Fruit fly (Drosophila melanogaster) whole organism, embryonic: ENCODE measurements around the gene pygo.

Experiments used
- Atf-2 ChIP-seq: fragments of 200-800 bp; sonication (Bioruptor generic); optimal IDR thresholded peaks from 2 replicates; lab custom pipeline; 2016; ENCODE audit warnings: missing biosample characterization, missing genetic modification characterization
- Bteb2 ChIP-seq: fragments of 200-800 bp; sonication (Bioruptor generic); optimal IDR thresholded peaks from 2 replicates; lab custom pipeline; 2016; ENCODE audit warnings: missing biosample characterization, missing genetic modification characterization
- CG11504 ChIP-seq: fragments of 200-800 bp; sonication (Bioruptor generic); optimal IDR thresholded peaks from 3 replicates; lab custom pipeline; 2019; ENCODE audit warnings: missing biosample characterization, mild to moderate bottlenecking, missing genetic modification characterization, moderate library complexity
- CG12071 ChIP-seq: fragments of 200-800 bp; sonication (Bioruptor generic); optimal IDR thresholded peaks from 3 replicates; lab custom pipeline; 2018; ENCODE audit warnings: missing biosample characterization, mild to moderate bottlenecking, missing genetic modification characterization
- CG12659 ChIP-seq: fragments of 200-800 bp; sonication (Bioruptor generic); optimal IDR thresholded peaks from 3 replicates; lab custom pipeline; 2017; ENCODE audit warnings: mild to moderate bottlenecking, missing biosample characterization, missing genetic modification reagents, missing genetic modification characterization
- CG12744 ChIP-seq: fragments of 200-800 bp; sonication (Bioruptor generic); optimal IDR thresholded peaks from 2 replicates; lab custom pipeline; 2016; ENCODE audit warnings: missing biosample characterization, missing genetic modification characterization
- CG13424 ChIP-seq: fragments of 200-800 bp; sonication (Bioruptor generic); optimal IDR thresholded peaks from 2 replicates; lab custom pipeline; 2019; ENCODE audit warnings: missing biosample characterization, mild to moderate bottlenecking, missing genetic modification characterization, moderate library complexity
- CG15479 ChIP-seq: fragments of 200-800 bp; sonication (Bioruptor generic); optimal IDR thresholded peaks from 3 replicates; lab custom pipeline; 2019; ENCODE audit warnings: missing biosample characterization, mild to moderate bottlenecking, missing genetic modification characterization, moderate library complexity
- CG15696 ChIP-seq: fragments of 200-800 bp; sonication (Bioruptor generic); optimal IDR thresholded peaks from 2 replicates; lab custom pipeline; 2019; ENCODE audit warnings: missing biosample characterization, mild to moderate bottlenecking, missing genetic modification characterization, moderate library complexity
- CG17186 ChIP-seq: fragments of 200-800 bp; sonication (Bioruptor generic); optimal IDR thresholded peaks from 3 replicates; lab custom pipeline; 2017; ENCODE audit warnings: missing biosample characterization, missing genetic modification reagents, missing genetic modification characterization
- CG18011 ChIP-seq: fragments of 200-800 bp; sonication (Bioruptor generic); optimal IDR thresholded peaks from 2 replicates; lab custom pipeline; 2017; ENCODE audit warnings: missing biosample characterization, missing genetic modification characterization, mild to moderate bottlenecking, moderate library complexity, missing genotype
- CG2116 ChIP-seq: fragments of 200-800 bp; sonication (Bioruptor generic); optimal IDR thresholded peaks from 3 replicates; lab custom pipeline; 2018; ENCODE audit warnings: missing biosample characterization, mild to moderate bottlenecking, missing genetic modification characterization
- CG4328 ChIP-seq: fragments of 200-800 bp; sonication (Bioruptor generic); optimal IDR thresholded peaks from 3 replicates; lab custom pipeline; 2017; ENCODE audit warnings: missing biosample characterization, missing genetic modification reagents, missing genetic modification characterization
- CG6765 ChIP-seq: fragments of 200-800 bp; sonication (Bioruptor generic); optimal IDR thresholded peaks from 3 replicates; lab custom pipeline; 2017; ENCODE audit warnings: missing biosample characterization, mild to moderate bottlenecking, missing genetic modification characterization
- CG6813 ChIP-seq: fragments of 200-800 bp; sonication (Bioruptor generic); optimal IDR thresholded peaks from 2 replicates; lab custom pipeline; 2017; ENCODE audit warnings: missing biosample characterization, missing genetic modification characterization, mild to moderate bottlenecking, moderate library complexity, missing genetic modification reagents
- CG9727 ChIP-seq: fragments of 200-800 bp; sonication (Bioruptor generic); optimal IDR thresholded peaks from 3 replicates; lab custom pipeline; 2017; ENCODE audit warnings: missing biosample characterization, mild to moderate bottlenecking, missing genetic modification characterization
- Camta ChIP-seq: fragments of 200-800 bp; sonication (Bioruptor generic); optimal IDR thresholded peaks from 2 replicates; lab custom pipeline; 2016; ENCODE audit warnings: missing biosample characterization, missing genetic modification characterization
- CrebB ChIP-seq: fragments of 200-800 bp; sonication (Bioruptor generic); optimal IDR thresholded peaks from 3 replicates; lab custom pipeline; 2018; ENCODE audit warnings: missing biosample characterization, mild to moderate bottlenecking, missing genetic modification characterization
- Dp ChIP-seq: fragments of 200-800 bp; sonication (Bioruptor generic); optimal IDR thresholded peaks from 2 replicates; lab custom pipeline; 2018; ENCODE audit warnings: missing biosample characterization, mild to moderate bottlenecking, missing genetic modification characterization, moderate library complexity
- Fer1 ChIP-seq: fragments of 200-800 bp; sonication (Bioruptor generic); optimal IDR thresholded peaks from 2 replicates; lab custom pipeline; 2017; ENCODE audit warnings: missing biosample characterization, mild to moderate bottlenecking, missing genetic modification characterization
- Fer3 ChIP-seq: fragments of 200-800 bp; sonication (Bioruptor generic); optimal IDR thresholded peaks from 2 replicates; lab custom pipeline; 2018; ENCODE audit warnings: missing biosample characterization, mild to moderate bottlenecking, missing genetic modification characterization, moderate library complexity
- Gsc ChIP-seq: fragments of 200-800 bp; sonication (Bioruptor generic); IDR thresholded peaks from 2 replicates; pipeline ENCODE4 v1.3.6; 2022; ENCODE audit warnings: missing biosample characterization, missing genetic modification characterization
- Hand ChIP-seq: fragments of 200-800 bp; sonication (Bioruptor generic); optimal IDR thresholded peaks from 2 replicates; lab custom pipeline; 2017; ENCODE audit warnings: mild to moderate bottlenecking, missing biosample characterization, missing genetic modification reagents, missing genetic modification characterization
- HmgZ ChIP-seq: fragments of 200-800 bp; sonication (Bioruptor generic); optimal IDR thresholded peaks from 2 replicates; lab custom pipeline; 2018; ENCODE audit warnings: missing biosample characterization, mild to moderate bottlenecking, missing genetic modification characterization
- Mad ChIP-seq: fragments of 200-800 bp; sonication (Bioruptor generic); optimal IDR thresholded peaks from 2 replicates; lab custom pipeline; 2016; ENCODE audit warnings: missing biosample characterization, missing genetic modification characterization
- Med ChIP-seq: fragments of 200-800 bp; sonication (Bioruptor generic); peaks from one replicate; lab custom pipeline; 2016; ENCODE audit warnings: missing biosample characterization, missing genetic modification characterization, mild to moderate bottlenecking, inconsistent platforms, moderate library complexity
- PHDP ChIP-seq: fragments of 200-800 bp; sonication (Bioruptor generic); optimal IDR thresholded peaks from 3 replicates; lab custom pipeline; 2018; ENCODE audit warnings: missing biosample characterization, mild to moderate bottlenecking, missing genetic modification characterization, moderate library complexity
- bowl ChIP-seq: fragments of 200-800 bp; sonication (Bioruptor generic); IDR thresholded peaks from 2 replicates; pipeline ENCODE4 v1.3.6; 2022; ENCODE audit warnings: missing biosample characterization, missing genetic modification characterization
- cg ChIP-seq: fragments of 200-800 bp; sonication (Bioruptor generic); optimal IDR thresholded peaks from 3 replicates; lab custom pipeline; 2019; ENCODE audit warnings: missing biosample characterization, mild to moderate bottlenecking, missing genetic modification characterization, moderate library complexity
- crc ChIP-seq: fragments of 200-800 bp; sonication (Bioruptor generic); optimal IDR thresholded peaks from 2 replicates; lab custom pipeline; 2016; ENCODE audit warnings: missing biosample characterization, missing genetic modification characterization
- croc ChIP-seq: fragments of 200-800 bp; sonication (Bioruptor generic); conservative IDR thresholded peaks from 3 replicates; pipeline ENCODE4 v1.3.6; 2022; ENCODE audit warnings: missing biosample characterization, missing genetic modification characterization
- disco-r ChIP-seq: fragments of 200-800 bp; sonication (Bioruptor generic); optimal IDR thresholded peaks from 2 replicates; lab custom pipeline; 2016; ENCODE audit warnings: missing biosample characterization, missing genetic modification characterization
- dm ChIP-seq: fragments of 200-800 bp; sonication (Bioruptor generic); optimal IDR thresholded peaks from 3 replicates; lab custom pipeline; 2016; ENCODE audit warnings: missing biosample characterization, missing genetic modification characterization
- dpn ChIP-seq, 2 experiments: fragments of 200-800 bp; sonication (Bioruptor generic); optimal IDR thresholded peaks; 3 replicates each; lab custom pipeline; 2016; ENCODE audit warnings: missing biosample characterization in 2 of 2, missing genetic modification characterization in 2 of 2
- exex ChIP-seq: fragments of 200-800 bp; sonication (Bioruptor generic); optimal IDR thresholded peaks from 4 replicates; lab custom pipeline; 2018; ENCODE audit warnings: missing biosample characterization, mild to moderate bottlenecking, missing genetic modification characterization, moderate library complexity
- gfzf ChIP-seq: fragments of 200-800 bp; sonication (Bioruptor generic); optimal IDR thresholded peaks from 2 replicates; lab custom pipeline; 2016; ENCODE audit warnings: missing biosample characterization, mild to moderate bottlenecking, missing genetic modification characterization, moderate library complexity
- grau ChIP-seq: fragments of 200-800 bp; optimal IDR thresholded peaks from 3 replicates; lab custom pipeline; 2019; ENCODE audit warnings: missing biosample characterization, mild to moderate bottlenecking, missing genetic modification characterization, moderate library complexity
- her ChIP-seq: fragments of 200-800 bp; sonication (Bioruptor generic); optimal IDR thresholded peaks from 2 replicates; lab custom pipeline; 2016; ENCODE audit warnings: missing biosample characterization, missing genetic modification characterization
- insv ChIP-seq, 2 experiments: fragments of 200-800 bp; sonication (Bioruptor generic); optimal IDR thresholded peaks; 3 replicates each; lab custom pipeline; 2016 to 2018; ENCODE audit warnings: missing biosample characterization in 2 of 2, missing genetic modification characterization in 2 of 2
- nom ChIP-seq: fragments of 200-800 bp; sonication (Bioruptor generic); optimal IDR thresholded peaks from 2 replicates; lab custom pipeline; 2017; ENCODE audit warnings: missing biosample characterization, missing genetic modification characterization, mild to moderate bottlenecking, moderate library complexity, missing genetic modification reagents
- onecut ChIP-seq: fragments of 200-800 bp; sonication (Bioruptor generic); IDR thresholded peaks from 2 replicates; pipeline ENCODE4 v1.3.6; 2022; ENCODE audit warnings: missing biosample characterization, missing genetic modification characterization
- pzg ChIP-seq: fragments of 200-800 bp; sonication (Bioruptor generic); optimal IDR thresholded peaks from 3 replicates; lab custom pipeline; 2018; ENCODE audit warnings: missing biosample characterization, mild to moderate bottlenecking, missing genetic modification characterization, moderate library complexity
- repo ChIP-seq: fragments of 200-800 bp; sonication (Bioruptor generic); optimal IDR thresholded peaks from 2 replicates; lab custom pipeline; 2016; ENCODE audit warnings: missing biosample characterization, missing genetic modification characterization
- sim ChIP-seq: fragments of 200-800 bp; sonication (Bioruptor generic); IDR thresholded peaks from 2 replicates; pipeline ENCODE4 v1.3.6; 2022; ENCODE audit warnings: missing biosample characterization, missing genetic modification characterization
- sqz ChIP-seq: fragments of 200-800 bp; sonication (Bioruptor generic); optimal IDR thresholded peaks from 3 replicates; lab custom pipeline; 2018; ENCODE audit warnings: missing biosample characterization, mild to moderate bottlenecking, missing genetic modification characterization
- sug ChIP-seq: fragments of 200-800 bp; optimal IDR thresholded peaks from 2 replicates; lab custom pipeline; 2019; ENCODE audit warnings: missing biosample characterization, mild to moderate bottlenecking, missing genetic modification characterization, moderate library complexity
- unpg ChIP-seq: fragments of 200-800 bp; sonication (Bioruptor generic); optimal IDR thresholded peaks from 3 replicates; lab custom pipeline; 2018; ENCODE audit warnings: missing biosample characterization, mild to moderate bottlenecking, missing genetic modification characterization, moderate library complexity
- wek ChIP-seq: fragments of 200-800 bp; sonication (Bioruptor generic); optimal IDR thresholded peaks from 3 replicates; lab custom pipeline; 2018; ENCODE audit warnings: missing biosample characterization, mild to moderate bottlenecking, missing genetic modification characterization, moderate library complexity
- zf30C ChIP-seq: fragments of 200-800 bp; sonication (Bioruptor generic); optimal IDR thresholded peaks from 3 replicates; lab custom pipeline; 2018; ENCODE audit warnings: missing biosample characterization, mild to moderate bottlenecking, missing genetic modification characterization

The pygo gene

DNA sequence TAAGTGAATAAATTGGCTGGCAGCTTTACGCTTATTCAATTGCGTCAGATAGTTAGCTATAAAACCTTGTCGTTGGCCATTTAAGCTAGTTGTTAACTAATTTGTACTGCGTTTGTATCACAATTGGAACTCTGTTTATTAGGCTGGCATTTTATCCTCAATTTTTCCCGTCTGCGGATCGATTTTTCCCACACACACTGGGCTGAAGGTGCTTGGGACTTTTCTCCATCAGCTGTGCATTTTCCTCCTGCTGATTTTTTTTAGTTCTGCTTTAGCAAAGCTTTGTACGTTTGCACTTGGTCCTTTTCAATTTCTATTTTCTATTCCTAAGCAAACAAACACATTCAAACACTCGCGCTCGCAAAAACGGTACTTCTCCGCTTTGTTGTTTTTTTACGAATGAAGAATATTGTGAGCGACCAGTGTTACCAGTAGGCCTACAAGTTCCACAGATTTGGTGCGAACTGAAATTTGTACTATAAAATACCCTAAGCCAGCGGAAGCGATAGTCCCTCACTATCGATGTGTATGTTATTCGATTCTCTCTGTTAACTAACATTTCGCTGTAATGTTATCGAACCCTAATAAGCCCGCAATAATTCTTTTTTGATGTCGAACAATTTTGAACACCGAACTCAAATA is 29.0 kb upstream of the pygo start (continued):
- TF ChIP-seq Med (GFP tag; lab: Kevin White, UChicago) (peak; percentile 98), Gsc (GFP tag; lab: Robert Waterston, UW) (no peak), dm (peak; percentile 22), zf30C (GFP tag; lab: Kevin White, UChicago) (peak; percentile 2), sqz (GFP tag; lab: Kevin White, UChicago) (peak; percentile 52), Atf-2 (peak; percentile 10), CrebB (tag; lab: Kevin White, UChicago) (peak; percentile 71), CG17186 (GFP tag; lab: Kevin White, UChicago) (peak; percentile 52), CG6765 (GFP tag; lab: Kevin White, UChicago) (peak; percentile 47), Bteb2 (peak; percentile 10), bowl (GFP tag; lab: Robert Waterston, UW) (no peak), sim (GFP tag; lab: Robert Waterston, UW) (no peak), CG4328 (GFP tag; lab: Kevin White, UChicago) (peak; percentile 23), nom (GFP tag; lab: Kevin White, UChicago) (peak; percentile 55), CG12071 (GFP tag; lab: Kevin White, UChicago) (peak; percentile 38), unpg (GFP tag; lab: Kevin White, UChicago) (peak; percentile 30), gfzf (GFP tag; lab: Kevin White, UChicago) (peak; percentile 96), CG15479 (GFP tag; lab: Kevin White, UChicago) (no peak), pzg (peak; percentile 98), her (GFP tag; lab: Kevin White, UChicago) (peak; percentile 26), insv (GFP tag; optimal IDR thresholded peaks at IDR 0.05; lab: Kevin White, UChicago) (peak in 1 of 2 experiments; percentile 60), wek (GFP tag; lab: Kevin White, UChicago) (peak; percentile 60), CG12744 (GFP tag; lab: Kevin White, UChicago) (peak; percentile 17), CG13424 (peak; percentile 41), CG11504 (tag; lab: Kevin White, UChicago) (peak; percentile 24), cg (GFP tag; lab: Kevin White, UChicago) (no peak), CG15696 (tag; lab: Kevin White, UChicago) (peak; percentile 5), exex (tag; lab: Kevin White, UChicago) (peak; percentile 8), HmgZ (tag; lab: Kevin White, UChicago) (peak; percentile 79), sug (tag; lab: Kevin White, UChicago) (peak; percentile 41), CG18011 (GFP tag; lab: Kevin White, UChicago) (no peak), onecut (GFP tag; lab: Robert Waterston, UW) (peak; percentile 94), CG6813 (GFP tag; lab: Kevin White, UChicago) (no peak), Hand (GFP tag; lab: Kevin White, UChicago) (peak; percentile 58), Fer3 (peak; percentile 55), crc (GFP tag; lab: Kevin White, UChicago) (peak; percentile 14), CG9727 (no peak), Fer1 (GFP tag; lab: Kevin White, UChicago) (peak; percentile 56), PHDP (tag; lab: Kevin White, UChicago) (peak; percentile 49), grau (tag; lab: Kevin White, UChicago) (peak; percentile 59), CG12659 (peak; percentile 75), dpn (GFP tag; optimal IDR thresholded peaks at IDR 0.05; lab: Kevin White, UChicago) (peak; percentile 31 to 40), Camta (GFP tag; lab: Kevin White, UChicago) (peak; percentile 4), Mad (GFP tag; lab: Kevin White, UChicago) (peak; percentile 39), CG2116 (GFP tag; lab: Kevin White, UChicago) (peak; percentile 76), repo (GFP tag; lab: Kevin White, UChicago) (no peak), disco-r (GFP tag; lab: Kevin White, UChicago) (peak; percentile 1), croc (GFP tag; lab: Robert Waterston, UW) (no peak), Dp (GFP tag; lab: Kevin White, UChicago) (peak; percentile 76)
